Worm (Caenorhabditis elegans): ENCODE measurements around the gene T05A8.3.

T05A8.3 gene

ce11 chrII:2735644-2736043, 18.4 kb upstream of the T05A8.3 start:
- TF ChIP-seq mcd-1 (GFP tag; IDR thresholded peaks at IDR 0.05) (peak; percentile 52; the same call in 1 of the 2 replicates), zfh-2 (GFP tag; conservative IDR thresholded peaks at IDR 0.05) (peak; percentile 43), lsy-27 (tag; optimal IDR thresholded peaks at IDR 0.05; ENCODE audit: borderline replicate concordance, insufficient read depth) (no peak), lin-40 (tag; optimal IDR thresholded peaks at IDR 0.05) (no peak), Y56A3A.18 (GFP tag; IDR thresholded peaks at IDR 0.05) (peak; percentile 39; the same call in 1 of the 2 replicates), madf-6 (GFP tag; IDR thresholded peaks at IDR 0.05) (peak; percentile 53; the same call in 1 of the 2 replicates), lsl-1 (GFP tag; optimal IDR thresholded peaks at IDR 0.05) (peak; percentile 5), ceh-27 (GFP tag; optimal IDR thresholded peaks at IDR 0.05) (no peak), B0261.1 (tag; optimal IDR thresholded peaks at IDR 0.05) (peak; percentile 74), ztf-28 (GFP tag; IDR thresholded peaks at IDR 0.05) (no peak), ztf-25 (GFP tag; IDR thresholded peaks at IDR 0.05) (peak; percentile 62; the same call in 1 of the 2 replicates), F57C9.4 (tag; optimal IDR thresholded peaks at IDR 0.05) (no peak), hmg-20 (GFP tag; IDR thresholded peaks at IDR 0.05) (peak; percentile 46; the same call in 1 of the 2 replicates), nfyb-1 (GFP tag; IDR thresholded peaks at IDR 0.05) (peak; percentile 68; the same call in 1 of the 2 replicates), egrh-3 (GFP tag; IDR thresholded peaks at IDR 0.05) (peak; percentile 72), bed-2 (GFP tag; IDR thresholded peaks at IDR 0.05) (no peak), snpc-1.1 (tag; optimal IDR thresholded peaks at IDR 0.05; ENCODE audit: insufficient read depth) (no peak), ceh-40 (GFP tag; IDR thresholded peaks at IDR 0.05) (0 out of 2 replicates have a peak, but pooled peaks have one; percentile 42), madf-3 (GFP tag; IDR thresholded peaks at IDR 0.05) (no peak), efl-1 (GFP tag; optimal IDR thresholded peaks at IDR 0.05) (no peak), cebp-2 (GFP tag; IDR thresholded peaks at IDR 0.05) (peak; percentile 61; the same call in 1 of the 2 replicates), him-1 (tag; optimal IDR thresholded peaks at IDR 0.05) (peak; percentile 59), nhr-120 (GFP tag; IDR thresholded peaks at IDR 0.05) (no peak), tbx-9 (tag; optimal IDR thresholded peaks at IDR 0.05; ENCODE audit: borderline replicate concordance) (no peak), hsf-1 (GFP tag; IDR thresholded peaks at IDR 0.05) (no peak), ceh-91 (GFP tag; IDR thresholded peaks at IDR 0.05) (no peak), rpc-1 (optimal IDR thresholded peaks at IDR 0.05) (peak; percentile 50), rpc-1 (tag; optimal IDR thresholded peaks at IDR 0.05) (peak; percentile 75), chd-7 (tag; optimal IDR thresholded peaks at IDR 0.05) (no peak), tbp1 (GFP tag; optimal IDR thresholded peaks at IDR 0.05) (peak; percentile 86), mes-4 (tag; optimal IDR thresholded peaks at IDR 0.05) (no peak), hmg-1.2 (GFP tag; IDR thresholded peaks at IDR 0.05) (peak; percentile 55), lin-54 (GFP tag; optimal IDR thresholded peaks at IDR 0.05) (peak; percentile 13), aptf-3 (GFP tag; IDR thresholded peaks at IDR 0.05) (no peak), D2030.7 (GFP tag; IDR thresholded peaks at IDR 0.05) (peak; percentile 68), mel-28 (tag; optimal IDR thresholded peaks at IDR 0.05; ENCODE audit: borderline replicate concordance) (no peak), C06A6.2 (GFP tag; conservative IDR thresholded peaks at IDR 0.05) (no peak), die-1 (tag; optimal IDR thresholded peaks at IDR 0.05) (peak; percentile 48), snpc-4 (GFP tag; optimal IDR thresholded peaks at IDR 0.05) (no peak), snpc-4 (tag; optimal IDR thresholded peaks at IDR 0.05) (peak in 2 of 4 experiments; percentile 2 to 20), sdz-38 (tag; optimal IDR thresholded peaks at IDR 0.05) (no peak), egl-44 (GFP tag; IDR thresholded peaks at IDR 0.05) (no peak), F22D6.2 (tag; optimal IDR thresholded peaks at IDR 0.05) (no peak), nhr-90 (tag; optimal IDR thresholded peaks at IDR 0.05) (no peak), lin-26 (GFP tag; IDR thresholded peaks at IDR 0.05) (peak; percentile 76), aptf-2 (GFP tag; conservative IDR thresholded peaks at IDR 0.05) (no peak), atf-7 (tag; optimal IDR thresholded peaks at IDR 0.05) (no peak), athp-1 (tag; optimal IDR thresholded peaks at IDR 0.05) (no peak), mxl-1 (tag; optimal IDR thresholded peaks at IDR 0.05) (no peak), pbrm-1 (GFP tag; IDR thresholded peaks at IDR 0.05) (peak; percentile 35; the same call in 1 of the 2 replicates)

Measured in whole organism, young adult.